Worm (Caenorhabditis elegans) whole organism, early embryonic: ENCODE data around the gene ins-22.

ENCODE experiments used
- B0310.2 ChIP-seq: sonication (generic microtip); optimal IDR thresholded peaks from 2 replicates; lab custom pipeline; 2016; ENCODE audit warnings: mild to moderate bottlenecking, missing genetic modification characterization, missing compliant biosample characterization
- F13C5.2 ChIP-seq: sonication (generic microtip); optimal IDR thresholded peaks from 2 replicates; lab custom pipeline; 2017; ENCODE audit warnings: mild to moderate bottlenecking, missing genetic modification characterization, inconsistent platforms, missing compliant biosample characterization
- aly-1 ChIP-seq: sonication (generic microtip); optimal IDR thresholded peaks from 2 replicates; lab custom pipeline; 2016; ENCODE audit warnings: missing genetic modification characterization, missing compliant biosample characterization
- ama-1 ChIP-seq: fragments of 150-350 bp; optimal IDR thresholded peaks from 2 replicates; lab custom pipeline; 2014
- ceh-13 ChIP-seq: fragments of 200-800 bp; sonication (Bioruptor generic); optimal IDR thresholded peaks from 2 replicates; lab custom pipeline; 2018; ENCODE audit warnings: mild to moderate bottlenecking, missing genetic modification characterization, missing compliant biosample characterization
- ceh-36 ChIP-seq: sonication (generic microtip); optimal IDR thresholded peaks from 2 replicates; lab custom pipeline; 2016; ENCODE audit warnings: missing genetic modification characterization, inconsistent platforms, missing compliant biosample characterization
- ets-7 ChIP-seq: sonication (generic microtip); optimal IDR thresholded peaks from 2 replicates; lab custom pipeline; 2016; ENCODE audit warnings: missing genotype, missing genetic modification characterization, missing compliant biosample characterization
- flt-1 ChIP-seq: fragments of 200-800 bp; sonication (Bioruptor generic); IDR thresholded peaks from 2 replicates; pipeline ENCODE4 v1.3.6; 2022; ENCODE audit warnings: missing genetic modification characterization, missing compliant biosample characterization
- hmbx-1 ChIP-seq: sonication (generic microtip); optimal IDR thresholded peaks from 2 replicates; lab custom pipeline; 2016; ENCODE audit warnings: mild to moderate bottlenecking, missing genetic modification characterization, missing compliant biosample characterization
- hmg-4 ChIP-seq: fragments of 200-800 bp; sonication (Bioruptor generic); optimal IDR thresholded peaks from 2 replicates; lab custom pipeline; 2018; ENCODE audit warnings: mild to moderate bottlenecking, missing genetic modification characterization, missing compliant biosample characterization
- hnd-1 ChIP-seq: sonication (generic microtip); optimal IDR thresholded peaks from 2 replicates; lab custom pipeline; 2016; ENCODE audit warnings: missing genetic modification characterization, missing compliant biosample characterization
- pes-1 ChIP-seq: fragments of 200-800 bp; sonication (Bioruptor generic); IDR thresholded peaks from 2 replicates; pipeline ENCODE4 v1.3.6; 2022; ENCODE audit warnings: missing genetic modification reagents, missing genetic modification characterization, missing compliant biosample characterization
- scrt-1 ChIP-seq: fragments of 200-800 bp; sonication (Bioruptor generic); IDR thresholded peaks from 2 replicates; pipeline ENCODE4 v1.3.6; 2022; ENCODE audit warnings: missing genetic modification characterization, missing compliant biosample characterization
- sea-1 ChIP-seq: fragments of 200-800 bp; sonication (Bioruptor generic); conservative IDR thresholded peaks from 2 replicates; pipeline ENCODE4 v1.3.6; 2022; ENCODE audit warnings: missing genetic modification characterization, missing compliant biosample characterization
- tbx-11 ChIP-seq: fragments of 200-800 bp; sonication (Bioruptor generic); IDR thresholded peaks from 2 replicates; pipeline ENCODE4 v1.3.6; 2022; ENCODE audit warnings: missing genetic modification characterization, missing compliant biosample characterization
- tbx-37 ChIP-seq: fragments of 200-800 bp; sonication (Bioruptor generic); conservative IDR thresholded peaks from 2 replicates; pipeline ENCODE4 v1.3.6; 2022; ENCODE audit warnings: missing genetic modification reagents, missing genetic modification characterization, missing compliant biosample characterization
- tra-4 ChIP-seq: sonication (generic microtip); optimal IDR thresholded peaks from 2 replicates; lab custom pipeline; 2017; ENCODE audit warnings: missing genetic modification characterization, missing compliant biosample characterization

Gene ins-22

ce11 chrIII:10012136-10012535 is 14.0 kb upstream of the ins-22 start, which contains the start of gene C05B5.16:
TSS of gene C05B5.16 (plus strand) at chrIII:10012436.
- TF ChIP-seq hmg-4 (GFP tag; lab: Kevin White, UChicago) = no peak
- no peak for TF ChIP-seq aly-1
- no peak for TF ChIP-seq pes-1 (GFP tag; lab: Robert Waterston, UW)
- TF ChIP-seq flt-1 (GFP tag; lab: Robert Waterston, UW) = no peak
- TF ChIP-seq scrt-1 (GFP tag; lab: Robert Waterston, UW) = no peak
- no peak for TF ChIP-seq hnd-1 (tag; lab: Kevin White, UChicago)
- no peak for TF ChIP-seq ama-1 (lab: Kevin White, UChicago)
- TF ChIP-seq F13C5.2 (tag; lab: Kevin White, UChicago) = no peak
- no peak for TF ChIP-seq B0310.2 (tag; lab: Kevin White, UChicago)
- TF ChIP-seq tbx-37 (GFP tag; lab: Robert Waterston, UW) = no peak
- TF ChIP-seq ceh-36 (tag; lab: Kevin White, UChicago) = no peak
- TF ChIP-seq ets-7 (tag; lab: Kevin White, UChicago) = no peak
- no peak for TF ChIP-seq hmbx-1 (tag; lab: Kevin White, UChicago)
- TF ChIP-seq sea-1 (GFP tag; lab: Robert Waterston, UW) = no peak
- TF ChIP-seq tra-4 = no peak
- no peak for TF ChIP-seq tbx-11 (GFP tag; lab: Robert Waterston, UW)
- TF ChIP-seq ceh-13 (GFP tag; lab: Kevin White, UChicago) = no peak

- TF ChIP-seq ceh-13 (GFP tag; lab: Kevin White, UChicago) (no peak), F13C5.2 (tag; lab: Kevin White, UChicago) (peak; percentile 17)
These were observed 9.6 kb upstream of the ins-22 start, which contains the start of gene rgs-1 for ce11 chrIII:10016413-10017051. TSS of gene rgs-1 (minus strand) at chrIII:10016558.

- no peak for TF ChIP-seq tbx-11 (GFP tag; lab: Robert Waterston, UW)
- TF ChIP-seq flt-1 (GFP tag; lab: Robert Waterston, UW) = no peak
- no peak for TF ChIP-seq pes-1 (GFP tag; lab: Robert Waterston, UW)
- TF ChIP-seq tbx-37 (GFP tag; lab: Robert Waterston, UW) = no peak
These were observed 8.1 kb upstream of the ins-22 start for ce11 chrIII:10018007-10018406.

ce11 chrIII:10023452-10023851 is 2.6 kb upstream of the ins-22 start, which contains the start of gene ins-21:
TSS of gene ins-21 (plus strand) at chrIII:10023752.
- TF ChIP-seq tbx-11 (GFP tag; lab: Robert Waterston, UW) = no peak
- TF ChIP-seq F13C5.2 (tag; lab: Kevin White, UChicago) = no peak
- no peak for TF ChIP-seq hnd-1 (tag; lab: Kevin White, UChicago)
- TF ChIP-seq scrt-1 (GFP tag; lab: Robert Waterston, UW) = no peak
- TF ChIP-seq hmbx-1 (tag; lab: Kevin White, UChicago) = no peak
- TF ChIP-seq ets-7 (tag; lab: Kevin White, UChicago) = no peak
- no peak for TF ChIP-seq aly-1
- no peak for TF ChIP-seq tra-4
- no peak for TF ChIP-seq flt-1 (GFP tag; lab: Robert Waterston, UW)

DNA sequence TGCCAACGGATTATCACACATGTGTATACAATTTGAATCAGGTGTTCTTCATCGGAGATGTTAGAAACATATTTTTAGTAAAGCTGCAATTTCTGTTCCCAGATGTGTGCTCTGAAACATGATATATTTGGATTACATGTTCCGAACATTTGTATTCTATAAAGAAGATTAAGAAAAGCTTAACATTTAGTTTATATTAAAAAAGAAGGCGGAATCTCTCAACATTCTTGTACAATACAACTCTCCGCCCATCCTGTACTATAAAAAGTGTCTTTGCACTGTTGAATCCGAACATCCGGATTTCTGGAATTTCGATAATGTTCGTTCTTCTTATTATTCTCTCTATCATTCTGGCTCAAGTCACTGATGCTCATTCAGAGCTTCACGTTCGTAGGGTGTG is 1.9 kb downstream of the ins-22 start, which contains the start of gene ins-23:
Gene ins-23, plus strand, starts transcription at position 301 of the 400 bp plus-strand sequence.
- TF ChIP-seq sea-1 (GFP tag; lab: Robert Waterston, UW) (no peak), scrt-1 (GFP tag; lab: Robert Waterston, UW) (no peak), ceh-13 (GFP tag; lab: Kevin White, UChicago) (no peak), hnd-1 (tag; lab: Kevin White, UChicago) (no peak), ceh-36 (tag; lab: Kevin White, UChicago) (no peak), tbx-37 (GFP tag; lab: Robert Waterston, UW) (no peak), hmg-4 (GFP tag; lab: Kevin White, UChicago) (no peak), ama-1 (lab: Kevin White, UChicago) (no peak), aly-1 (no peak), tbx-11 (GFP tag; lab: Robert Waterston, UW) (no peak), tra-4 (no peak), flt-1 (GFP tag; lab: Robert Waterston, UW) (no peak), hmbx-1 (tag; lab: Kevin White, UChicago) (no peak)

DNA sequence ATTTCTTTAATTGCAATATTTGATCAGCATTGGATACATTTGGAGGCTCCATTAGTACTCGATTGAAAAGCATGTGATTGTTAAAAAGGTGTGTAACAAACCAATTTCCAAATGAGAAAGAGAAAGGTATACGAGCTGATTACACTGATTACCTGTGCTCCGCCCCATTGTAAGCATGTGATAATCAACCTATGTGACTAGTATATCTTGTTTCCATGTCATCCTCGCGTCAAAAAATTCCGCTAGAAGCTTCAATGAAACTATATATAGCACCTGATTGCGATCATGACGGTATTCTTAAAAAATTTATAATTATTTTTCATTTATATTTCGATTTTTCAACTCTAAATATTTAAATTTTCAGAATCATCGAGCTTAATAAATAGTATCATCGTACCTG is 4.5 kb downstream of the ins-22 start, which contains the start of gene M04D8.4:
Gene M04D8.4, minus strand, starts transcription at position 101 of the 400 bp plus-strand sequence.
- TF ChIP-seq aly-1 = no peak

- TF ChIP-seq tbx-11 (GFP tag; lab: Robert Waterston, UW) (no peak), F13C5.2 (tag; lab: Kevin White, UChicago) (no peak), scrt-1 (GFP tag; lab: Robert Waterston, UW) (no peak), sea-1 (GFP tag; lab: Robert Waterston, UW) (no peak), hmg-4 (GFP tag; lab: Kevin White, UChicago) (no peak), tbx-37 (GFP tag; lab: Robert Waterston, UW) (no peak), aly-1 (no peak)
These were observed 7.1 kb downstream of the ins-22 start, which contains the start of gene M04D8.5 for ce11 chrIII:10033213-10033612. TSS of gene M04D8.5 (minus strand) at chrIII:10033313.

- TF ChIP-seq tra-4 = no peak
- no peak for TF ChIP-seq ama-1 (lab: Kevin White, UChicago)
- TF ChIP-seq ets-7 (tag; lab: Kevin White, UChicago) = no peak
- no peak for TF ChIP-seq hmg-4 (GFP tag; lab: Kevin White, UChicago)
- TF ChIP-seq tbx-37 (GFP tag; lab: Robert Waterston, UW) = no peak
- no peak for TF ChIP-seq tbx-11 (GFP tag; lab: Robert Waterston, UW)
- TF ChIP-seq F13C5.2 (tag; lab: Kevin White, UChicago) = no peak
- no peak for TF ChIP-seq hmbx-1 (tag; lab: Kevin White, UChicago)
- TF ChIP-seq aly-1 = no peak
- TF ChIP-seq sea-1 (GFP tag; lab: Robert Waterston, UW) = no peak
- no peak for TF ChIP-seq pes-1 (GFP tag; lab: Robert Waterston, UW)
- TF ChIP-seq ceh-36 (tag; lab: Kevin White, UChicago) = no peak
These were observed 7.8 kb downstream of the ins-22 start, which contains the start of gene M04D8.8 for ce11 chrIII:10033881-10034280. TSS of gene M04D8.8 (plus strand) at chrIII:10034181.
